Fruit fly (Drosophila melanogaster) whole organism, pupa: ENCODE results near the gene vvl.

Source experiments
- CG10348 ChIP-seq: fragments of 200-800 bp; sonication (Bioruptor generic); IDR thresholded peaks from 2 replicates; pipeline ENCODE4 v1.3.6; 2022; ENCODE audit warnings: missing biosample characterization, missing genetic modification characterization
- CG14655 ChIP-seq: fragments of 200-800 bp; sonication (Bioruptor generic); optimal IDR thresholded peaks from 3 replicates; lab custom pipeline; 2017; ENCODE audit warnings: mild to moderate bottlenecking, missing biosample characterization, missing genetic modification reagents, missing genetic modification characterization
- CG15710 ChIP-seq: fragments of 200-800 bp; sonication (Bioruptor generic); optimal IDR thresholded peaks from 2 replicates; lab custom pipeline; 2018; ENCODE audit warnings: missing biosample characterization, mild to moderate bottlenecking, missing genetic modification characterization, moderate library complexity
- CG17806 ChIP-seq: fragments of 200-800 bp; sonication (Bioruptor generic); optimal IDR thresholded peaks from 2 replicates; lab custom pipeline; 2018; ENCODE audit warnings: missing biosample characterization, mild to moderate bottlenecking, missing genetic modification characterization, moderate library complexity
- CG32121 ChIP-seq: fragments of 200-800 bp; sonication (Bioruptor generic); IDR thresholded peaks from 2 replicates; pipeline ENCODE4 v1.3.6; 2022; ENCODE audit warnings: missing biosample characterization, missing genetic modification characterization
- CG34367 ChIP-seq: fragments of 200-800 bp; sonication (Bioruptor generic); optimal IDR thresholded peaks from 2 replicates; lab custom pipeline; 2018; ENCODE audit warnings: missing biosample characterization, mild to moderate bottlenecking, missing genetic modification characterization
- CG8159 ChIP-seq: fragments of 200-800 bp; sonication (Bioruptor generic); optimal IDR thresholded peaks from 3 replicates; lab custom pipeline; 2018; ENCODE audit warnings: missing biosample characterization, mild to moderate bottlenecking, missing genetic modification characterization, moderate library complexity
- CG8301 ChIP-seq: fragments of 200-800 bp; sonication (Bioruptor generic); optimal IDR thresholded peaks from 2 replicates; lab custom pipeline; 2018; ENCODE audit warnings: missing biosample characterization, mild to moderate bottlenecking, missing genetic modification characterization
- CG9948 ChIP-seq: fragments of 200-800 bp; sonication (Bioruptor generic); optimal IDR thresholded peaks from 2 replicates; lab custom pipeline; 2018; ENCODE audit warnings: missing biosample characterization, mild to moderate bottlenecking, missing genetic modification characterization, moderate library complexity
- EcR ChIP-seq: fragments of 200-800 bp; sonication (Bioruptor generic); optimal IDR thresholded peaks from 3 replicates; lab custom pipeline; 2019; ENCODE audit warnings: missing biosample characterization, missing genetic modification characterization, mild to moderate bottlenecking, moderate library complexity, missing genetic modification reagents

DNA sequence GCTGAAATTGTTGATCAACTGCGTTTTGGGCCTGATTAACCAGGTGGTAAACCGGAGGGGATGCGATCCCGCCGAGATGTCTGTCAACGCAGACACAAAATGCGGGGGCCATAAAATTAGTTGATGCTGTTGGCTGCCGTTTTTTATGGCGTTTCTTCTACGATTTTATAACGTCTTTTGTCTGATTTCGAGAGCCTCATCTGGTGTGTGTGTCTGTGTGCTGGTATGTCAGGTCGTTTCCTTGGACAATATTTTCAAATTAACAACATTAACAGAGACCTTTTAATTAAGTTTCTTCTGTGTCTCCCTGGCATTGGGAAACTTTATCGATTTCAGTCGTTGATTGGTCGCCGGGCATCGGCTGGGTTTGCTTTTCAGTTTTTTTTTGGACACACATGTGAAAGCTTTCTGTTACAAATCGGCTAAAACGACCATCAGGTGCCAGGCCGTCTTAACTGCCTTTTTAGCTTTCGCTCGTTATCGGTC lies 11.1 kb upstream of the vvl start:
- TF ChIP-seq CG17806 (tag; lab: Kevin White, UChicago) (no peak), CG14655 (GFP tag; lab: Kevin White, UChicago) (no peak), EcR (GFP tag; lab: Kevin White, UChicago) (no peak), CG32121 (GFP tag; lab: Robert Waterston, UW) (no peak), CG10348 (GFP tag; lab: Robert Waterston, UW) (no peak), CG34367 (no peak), CG15710 (tag; lab: Kevin White, UChicago) (no peak), CG8159 (tag; lab: Kevin White, UChicago) (no peak), CG9948 (tag; lab: Kevin White, UChicago) (no peak), CG8301 (no peak)
